Worm (Caenorhabditis elegans): Measurements from ENCODE around the gene M01H9.2.

Gene M01H9.2

DNA sequence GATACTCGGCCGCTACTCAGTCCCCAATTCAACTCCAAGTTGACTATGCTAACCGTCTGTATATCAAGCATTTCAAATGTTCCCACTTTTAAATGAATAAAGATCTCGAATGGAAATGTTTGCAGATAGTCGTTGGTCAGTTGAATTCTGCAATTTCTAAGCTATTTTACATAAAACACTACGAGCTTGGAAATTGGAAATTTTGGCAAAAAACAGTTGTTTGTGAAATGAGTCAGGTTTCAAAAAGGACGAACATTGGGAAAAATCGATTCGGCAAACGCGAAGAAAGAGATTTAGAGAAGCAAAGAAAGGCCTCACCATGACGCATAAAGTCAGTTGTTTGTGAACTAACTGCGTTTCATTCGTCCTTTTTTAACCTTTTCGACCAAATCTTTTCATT is 16.1 kb downstream of the M01H9.2 start (continued):
- no peak for TF ChIP-seq hmg-20 (GFP tag; IDR thresholded peaks at IDR 0.05)

DNA sequence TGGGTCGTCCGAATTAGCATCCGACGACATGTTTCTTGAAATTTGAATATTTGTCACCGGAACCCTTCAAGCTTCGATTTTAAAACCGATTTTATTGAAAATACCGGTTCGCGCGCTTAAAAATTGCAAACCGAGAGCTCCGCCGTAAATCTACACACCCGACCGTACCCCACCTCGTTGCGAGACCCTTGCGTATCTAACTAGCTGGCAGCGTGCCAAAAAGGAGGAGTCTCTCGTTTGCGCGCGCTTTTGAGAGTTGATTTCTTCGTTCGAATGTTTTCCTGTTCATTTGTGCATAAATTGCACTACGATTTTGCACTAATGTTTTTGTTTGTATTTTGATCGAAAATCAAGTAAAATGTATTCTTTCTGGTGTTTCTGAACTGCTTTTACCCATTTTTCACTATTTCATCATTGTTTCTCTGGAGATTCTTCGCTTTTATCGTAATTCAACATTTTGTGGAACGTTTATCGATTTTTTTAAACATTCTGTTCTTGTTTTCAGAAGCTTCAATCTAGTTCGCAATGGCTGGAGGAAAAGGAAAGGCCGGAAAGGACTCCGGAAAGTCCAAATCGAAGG is 17.2 kb downstream of the M01H9.2 start, which contains the start of the genes wapl-1 and htz-1:
wapl-1 (minus strand) TSS at position 30 of the 580 bp plus-strand sequence.
htz-1 (plus strand) TSS at position 506 of the 580 bp plus-strand sequence.
- TF ChIP-seq K11D2.4 (GFP tag; IDR thresholded peaks at IDR 0.05), result peak; percentile 88
- peak; percentile 96 for TF ChIP-seq madf-6 (GFP tag; IDR thresholded peaks at IDR 0.05)
- no peak for TF ChIP-seq ama-1 (optimal IDR thresholded peaks at IDR 0.05)
- TF ChIP-seq ama-1 (GFP tag; optimal IDR thresholded peaks at IDR 0.05), result no peak
- peak; percentile 45 for TF ChIP-seq snpc-1.1 (tag; optimal IDR thresholded peaks at IDR 0.05; ENCODE audit: insufficient read depth)
- TF ChIP-seq hmg-1.2 (GFP tag; IDR thresholded peaks at IDR 0.05), result peak; percentile 81
- TF ChIP-seq unc-62 (GFP tag; optimal IDR thresholded peaks at IDR 0.05), result peak; percentile 21
- peak; percentile 72 for TF ChIP-seq atf-7 (tag; optimal IDR thresholded peaks at IDR 0.05)
- peak; percentile 78 for TF ChIP-seq F49E8.2 (tag; optimal IDR thresholded peaks at IDR 0.05; ENCODE audit: insufficient read depth)
- TF ChIP-seq F57A8.1 (GFP tag; optimal IDR thresholded peaks at IDR 0.05), result no peak
- TF ChIP-seq lin-35 (GFP tag; optimal IDR thresholded peaks at IDR 0.05), result peak; percentile 54 to 94 (median 76)
- TF ChIP-seq snpc-4 (GFP tag; optimal IDR thresholded peaks at IDR 0.05), result peak; percentile 23
- TF ChIP-seq snpc-4 (tag; optimal IDR thresholded peaks at IDR 0.05), result peak; percentile 73 to 85 (median 83)
- TF ChIP-seq F37B4.10 (GFP tag; IDR thresholded peaks at IDR 0.05), result no peak
- peak; percentile 89 for TF ChIP-seq dpl-1 (GFP tag; optimal IDR thresholded peaks at IDR 0.05)
- no peak for TF ChIP-seq aptf-2 (GFP tag; conservative IDR thresholded peaks at IDR 0.05)
- TF ChIP-seq F33H1.4 (GFP tag; IDR thresholded peaks at IDR 0.05), result peak; percentile 99
- TF ChIP-seq snpc-1.3 (tag; optimal IDR thresholded peaks at IDR 0.05; ENCODE audit: insufficient read depth), result peak; percentile 79
- peak; percentile 50; the same call in 1 of the 2 replicates for TF ChIP-seq cebp-1 (GFP tag; IDR thresholded peaks at IDR 0.05)
- TF ChIP-seq cebp-1 (tag; optimal IDR thresholded peaks at IDR 0.05), result peak; percentile 87
- TF ChIP-seq F55B11.4 (tag; optimal IDR thresholded peaks at IDR 0.05; ENCODE audit: borderline replicate concordance, insufficient read depth), result no peak
- peak; percentile 81 for TF ChIP-seq ceh-100 (GFP tag; IDR thresholded peaks at IDR 0.05)
- no peak for TF ChIP-seq nfya-1 (tag; optimal IDR thresholded peaks at IDR 0.05; ENCODE audit: borderline replicate concordance, insufficient read depth)
- TF ChIP-seq mel-28 (tag; optimal IDR thresholded peaks at IDR 0.05; ENCODE audit: borderline replicate concordance), result no peak
- peak; percentile 82; the same call in 1 of the 2 replicates for TF ChIP-seq C17E4.6 (GFP tag; IDR thresholded peaks at IDR 0.05)
- peak; percentile 92 for TF ChIP-seq efl-1 (GFP tag; optimal IDR thresholded peaks at IDR 0.05)
- TF ChIP-seq lir-1 (GFP tag; conservative IDR thresholded peaks at IDR 0.05), result peak; percentile 90
- TF ChIP-seq let-607 (tag; optimal IDR thresholded peaks at IDR 0.05), result peak; percentile 36 to 56
- 0 out of 2 replicates have a peak, but pooled peaks have one; percentile 66 for TF ChIP-seq Y67H2A.10 (GFP tag; conservative IDR thresholded peaks at IDR 0.05)
- peak; percentile 93 for TF ChIP-seq Y95B8A.8 (GFP tag; IDR thresholded peaks at IDR 0.05)
- TF ChIP-seq madf-3 (GFP tag; IDR thresholded peaks at IDR 0.05), result peak; percentile 92
- peak; percentile 81; the same call in 1 of the 2 replicates for TF ChIP-seq F39B2.1 (GFP tag; IDR thresholded peaks at IDR 0.05)
- peak; percentile 92 for TF ChIP-seq rcor-1 (GFP tag; IDR thresholded peaks at IDR 0.05)
- TF ChIP-seq ceh-58 (GFP tag; IDR thresholded peaks at IDR 0.05), result no peak
- TF ChIP-seq zfh-2 (GFP tag; conservative IDR thresholded peaks at IDR 0.05), result peak; percentile 64; the same call in 1 of the 2 replicates
- no peak for TF ChIP-seq nhr-120 (GFP tag; IDR thresholded peaks at IDR 0.05)
- TF ChIP-seq athp-1 (tag; optimal IDR thresholded peaks at IDR 0.05), result peak; percentile 65
- peak; percentile 54 for TF ChIP-seq somi-1 (GFP tag; optimal IDR thresholded peaks at IDR 0.05)
- peak; percentile 63 for TF ChIP-seq lsy-27 (tag; optimal IDR thresholded peaks at IDR 0.05; ENCODE audit: borderline replicate concordance, insufficient read depth)
- TF ChIP-seq ztf-18 (tag; optimal IDR thresholded peaks at IDR 0.05), result peak; percentile 79
- peak; percentile 43; the same call in 1 of the 2 replicates for TF ChIP-seq egrh-3 (GFP tag; IDR thresholded peaks at IDR 0.05)
- no peak for TF ChIP-seq T26A5.8 (tag; optimal IDR thresholded peaks at IDR 0.05)
- TF ChIP-seq gei-17 (GFP tag; optimal IDR thresholded peaks at IDR 0.05), result peak; percentile 27
- peak; percentile 85 for TF ChIP-seq K12H6.12 (tag; optimal IDR thresholded peaks at IDR 0.05)
